Worm (Caenorhabditis elegans): Measurements from ENCODE around the gene lat-2.

Gene lat-2

ce11 chrII:4392526-4393057 lies 33.7 kb downstream of the lat-2 start, which contains the start of gene mlt-7:
mlt-7 (plus strand) TSS chrII:4393007.
- TF ChIP-seq ceh-9 (tag; optimal IDR thresholded peaks at IDR 0.05) (no peak), elt-1 (tag; optimal IDR thresholded peaks at IDR 0.05) (peak; percentile 15), ztf-4 (tag; optimal IDR thresholded peaks at IDR 0.05) (no peak), lin-39 (tag; optimal IDR thresholded peaks at IDR 0.05) (no peak), sea-2 (GFP tag; optimal IDR thresholded peaks at IDR 0.05) (no peak), nhr-23 (tag; optimal IDR thresholded peaks at IDR 0.05) (peak; percentile 16), fkh-2 (tag; optimal IDR thresholded peaks at IDR 0.05) (no peak), nhr-67 (tag; optimal IDR thresholded peaks at IDR 0.05) (no peak), egl-5 (tag; optimal IDR thresholded peaks at IDR 0.05) (no peak), nhr-25 (tag; optimal IDR thresholded peaks at IDR 0.05) (peak; percentile 91), ztf-11 (tag; optimal IDR thresholded peaks at IDR 0.05) (no peak), eor-1 (tag; optimal IDR thresholded peaks at IDR 0.05) (no peak)

DNA sequence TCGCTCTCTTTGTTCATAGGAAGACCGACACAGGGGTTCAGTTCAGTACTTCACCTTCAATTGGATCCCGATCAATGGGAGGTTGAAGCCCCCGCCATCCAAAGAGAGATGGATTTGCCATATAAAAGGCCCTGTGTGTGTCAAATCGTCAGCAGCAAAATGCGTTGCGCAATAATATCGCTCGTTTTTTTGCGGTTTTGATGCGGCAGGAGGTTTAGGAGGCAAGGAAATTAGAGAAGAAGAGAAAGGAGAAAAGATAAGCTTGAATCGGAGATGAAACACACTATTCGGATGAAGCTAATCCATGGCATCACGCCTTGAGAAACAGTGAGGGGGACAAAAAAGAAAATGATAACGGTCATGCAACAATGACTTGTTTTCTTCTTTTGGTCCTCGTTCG lies 35.6 kb downstream of the lat-2 start:
- TF ChIP-seq lsy-12 (tag; optimal IDR thresholded peaks at IDR 0.05) = no peak
- TF ChIP-seq nhr-25 (tag; optimal IDR thresholded peaks at IDR 0.05) = no peak
- TF ChIP-seq daf-12 (tag; optimal IDR thresholded peaks at IDR 0.05) = no peak
- no peak for TF ChIP-seq skn-1 (tag; optimal IDR thresholded peaks at IDR 0.05)
- no peak for TF ChIP-seq unc-39 (tag; optimal IDR thresholded peaks at IDR 0.05)
- no peak for TF ChIP-seq fkh-2 (tag; optimal IDR thresholded peaks at IDR 0.05)
- TF ChIP-seq zag-1 (tag; optimal IDR thresholded peaks at IDR 0.05) = no peak
- no peak for TF ChIP-seq mdl-1 (tag; optimal IDR thresholded peaks at IDR 0.05)
- TF ChIP-seq aly-2 (tag; optimal IDR thresholded peaks at IDR 0.05) = no peak
- no peak for TF ChIP-seq nhr-12 (tag; optimal IDR thresholded peaks at IDR 0.05)

DNA sequence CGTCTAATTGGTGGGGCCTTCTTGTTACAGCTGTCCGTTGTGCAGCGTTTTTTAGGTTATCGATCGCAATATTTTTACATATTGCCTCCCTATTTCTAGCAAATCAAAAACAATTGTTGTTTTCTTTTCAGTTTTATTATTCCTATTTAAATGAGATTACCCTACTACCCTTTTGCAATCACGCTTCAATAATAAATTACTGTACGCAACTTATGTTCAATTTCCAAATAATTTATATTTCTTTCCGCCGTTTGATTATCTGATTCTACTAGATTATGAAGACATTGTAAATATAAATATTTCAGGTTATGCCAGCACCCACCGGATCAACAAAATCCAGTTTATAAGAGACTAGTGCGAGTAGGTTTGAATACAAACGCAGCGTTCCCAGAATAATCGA lies 46.5 kb downstream of the lat-2 start, which contains the start of gene ZK430.5:
TSS of gene ZK430.5 (plus strand) at position 301 of the 400 bp plus-strand sequence.
- TF ChIP-seq eor-1 (tag; optimal IDR thresholded peaks at IDR 0.05) (no peak), snpc-4 (tag; optimal IDR thresholded peaks at IDR 0.05) (no peak), daf-12 (tag; optimal IDR thresholded peaks at IDR 0.05) (no peak), pha-4 (tag; optimal IDR thresholded peaks at IDR 0.05) (no peak), ztf-4 (tag; optimal IDR thresholded peaks at IDR 0.05) (no peak), tbx-2 (tag; optimal IDR thresholded peaks at IDR 0.05) (no peak), ceh-28 (tag; optimal IDR thresholded peaks at IDR 0.05) (no peak), egl-27 (tag; optimal IDR thresholded peaks at IDR 0.05) (no peak), nhr-23 (tag; optimal IDR thresholded peaks at IDR 0.05) (no peak), skn-1 (tag; optimal IDR thresholded peaks at IDR 0.05) (no peak), lsy-12 (tag; optimal IDR thresholded peaks at IDR 0.05) (no peak)

- TF ChIP-seq nhr-23 (tag; optimal IDR thresholded peaks at IDR 0.05) = no peak
- TF ChIP-seq nfya-1 (tag; optimal IDR thresholded peaks at IDR 0.05; ENCODE audit: insufficient read depth) = peak; percentile 90
Measured at ce11 chrII:4409650-4410049, 50.8 kb downstream of the lat-2 start.

ce11 chrII:4417333-4417732 lies 58.5 kb downstream of the lat-2 start, which contains the start of gene sod-5:
sod-5 (plus strand) TSS chrII:4417633.
- TF ChIP-seq ama-1 (optimal IDR thresholded peaks at IDR 0.05) (no peak), nhr-43 (tag; optimal IDR thresholded peaks at IDR 0.05; ENCODE audit: poor library complexity, severe bottlenecking) (no peak), R02D3.7 (tag; optimal IDR thresholded peaks at IDR 0.05) (no peak), pqm-1 (tag; optimal IDR thresholded peaks at IDR 0.05) (no peak), nfya-1 (tag; optimal IDR thresholded peaks at IDR 0.05; ENCODE audit: insufficient read depth) (no peak), mdl-1 (tag; optimal IDR thresholded peaks at IDR 0.05) (no peak), fos-1 (tag; optimal IDR thresholded peaks at IDR 0.05) (no peak), elt-3 (tag; optimal IDR thresholded peaks at IDR 0.05) (no peak), nhr-237 (tag; optimal IDR thresholded peaks at IDR 0.05) (no peak), skn-1 (tag; optimal IDR thresholded peaks at IDR 0.05) (no peak), hmg-11 (tag; optimal IDR thresholded peaks at IDR 0.05) (no peak), ZK546.5 (tag; optimal IDR thresholded peaks at IDR 0.05) (no peak), nhr-11 (tag; optimal IDR thresholded peaks at IDR 0.05) (no peak), ceh-28 (tag; optimal IDR thresholded peaks at IDR 0.05) (no peak), sea-2 (GFP tag; optimal IDR thresholded peaks at IDR 0.05) (no peak), nhr-23 (tag; optimal IDR thresholded peaks at IDR 0.05) (no peak), lin-15B (tag; optimal IDR thresholded peaks at IDR 0.05) (no peak), nhr-77 (tag; optimal IDR thresholded peaks at IDR 0.05) (no peak)
